Worm (Caenorhabditis elegans) whole organism, L1 larva: ENCODE results near the gene T04A11.4.
"Not testable (repeated sequence)": the region's sequence is repeated elsewhere in the genome, so short reads cannot be mapped to it uniquely, and the experiment has no call there.

Experiments used
- C04F5.9 ChIP-seq: sonication (generic microtip); optimal IDR thresholded peaks from 2 replicates; lab custom pipeline; 2016; ENCODE audit warnings: missing genetic modification characterization, missing compliant biosample characterization
- C34B4.2 ChIP-seq: sonication (generic microtip); optimal IDR thresholded peaks from 2 replicates; lab custom pipeline; 2017; ENCODE audit warnings: mild to moderate bottlenecking, missing genetic modification characterization, missing compliant biosample characterization
- Y116A8C.19 ChIP-seq: sonication (generic microtip); optimal IDR thresholded peaks from 2 replicates; lab custom pipeline; 2016; ENCODE audit warnings: missing compliant biosample characterization, missing genetic modification characterization, borderline replicate concordance
- aly-2 ChIP-seq: fragments of 150-350 bp; optimal IDR thresholded peaks from 2 replicates; lab custom pipeline; 2014; ENCODE audit warnings: missing biosample characterization, missing genetic modification characterization
- blmp-1 ChIP-seq: fragments of 150-350 bp; optimal IDR thresholded peaks from 2 replicates; lab custom pipeline; 2014; ENCODE audit warnings: missing biosample characterization, missing genetic modification characterization
- ceh-63 ChIP-seq: fragments of 200-800 bp; sonication (Bioruptor generic); optimal IDR thresholded peaks from 2 replicates; lab custom pipeline; 2018; ENCODE audit warnings: mild to moderate bottlenecking, missing genetic modification characterization, missing compliant biosample characterization
- ceh-8 ChIP-seq: fragments of 200-800 bp; sonication (Bioruptor generic); optimal IDR thresholded peaks from 2 replicates; lab custom pipeline; 2018; ENCODE audit warnings: mild to moderate bottlenecking, missing genetic modification characterization, moderate library complexity, missing compliant biosample characterization
- ceh-88 ChIP-seq: fragments of 200-800 bp; sonication (Bioruptor generic); IDR thresholded peaks from 2 replicates; pipeline ENCODE4 v1.3.6; 2022; ENCODE audit warnings: missing genetic modification characterization, missing compliant biosample characterization
- ces-1 ChIP-seq: fragments of 150-350 bp; optimal IDR thresholded peaks from 2 replicates; lab custom pipeline; 2014; ENCODE audit warnings: missing biosample characterization, missing genetic modification reagents, missing genetic modification characterization
- efl-1 ChIP-seq, 4 experiments: fragments of 150-350 bp; optimal IDR thresholded peaks in 3 of 4; peaks in 1 of 4; 1 replicate in 1 of 4; 2 replicates in 3 of 4; lab custom pipeline; 2014; ENCODE audit warnings: missing biosample characterization in 2 of 4, missing genetic modification characterization in 2 of 4, missing genetic modification reagents in 2 of 4
- efl-3 ChIP-seq: fragments of 200-800 bp; sonication (Bioruptor generic); optimal IDR thresholded peaks from 2 replicates; lab custom pipeline; 2018; ENCODE audit warnings: mild to moderate bottlenecking, missing genetic modification characterization, missing compliant biosample characterization
- egl-13 ChIP-seq: sonication (generic microtip); optimal IDR thresholded peaks from 2 replicates; lab custom pipeline; 2016; ENCODE audit warnings: missing genotype, missing genetic modification reagents, missing genetic modification characterization, missing compliant biosample characterization
- elt-2 ChIP-seq: sonication (generic microtip); optimal IDR thresholded peaks from 2 replicates; lab custom pipeline; 2016; ENCODE audit warnings: missing genetic modification characterization, mild to moderate bottlenecking, inconsistent platforms, missing compliant biosample characterization, missing genetic modification reagents
- ets-5 ChIP-seq: fragments of 200-800 bp; sonication (Bioruptor generic); IDR thresholded peaks from 2 replicates; pipeline ENCODE4 v1.3.6; 2022; ENCODE audit warnings: missing genetic modification characterization, missing compliant biosample characterization
- fkh-10 ChIP-seq: sonication (generic microtip); optimal IDR thresholded peaks from 2 replicates; lab custom pipeline; 2017; ENCODE audit warnings: missing biosample characterization, missing genetic modification reagents, missing genetic modification characterization
- hpl-2 ChIP-seq: fragments of 150-350 bp; optimal IDR thresholded peaks from 2 replicates; lab custom pipeline; 2014; ENCODE audit warnings: missing biosample characterization, missing genetic modification reagents, missing genetic modification characterization
- jun-1 ChIP-seq: fragments of 150-350 bp; optimal IDR thresholded peaks from 2 replicates; lab custom pipeline; 2014; ENCODE audit warnings: missing biosample characterization, missing genetic modification reagents, missing genetic modification characterization
- lin-13 ChIP-seq: fragments of 150-350 bp; optimal IDR thresholded peaks from 2 replicates; lab custom pipeline; 2014; ENCODE audit warnings: missing biosample characterization, missing genetic modification reagents, missing genetic modification characterization
- mdl-1 ChIP-seq, 2 experiments: fragments of 150-350 bp; optimal IDR thresholded peaks; 2 replicates each; lab custom pipeline; 2014 to 2017; ENCODE audit warnings: missing biosample characterization in 2 of 2, missing genetic modification characterization in 2 of 2, inconsistent platforms in 1 of 2
- nhr-47 ChIP-seq: sonication (generic microtip); optimal IDR thresholded peaks from 2 replicates; lab custom pipeline; 2016; ENCODE audit warnings: mild to moderate bottlenecking, missing genetic modification characterization, moderate library complexity, missing compliant biosample characterization
- nhr-76 ChIP-seq: sonication (generic microtip); optimal IDR thresholded peaks from 2 replicates; lab custom pipeline; 2017; ENCODE audit warnings: missing biosample characterization, missing genetic modification characterization
- nhr-77 ChIP-seq: fragments of 150-350 bp; optimal IDR thresholded peaks from 2 replicates; lab custom pipeline; 2014; ENCODE audit warnings: missing biosample characterization, missing genetic modification characterization
- nhr-84 ChIP-seq: sonication (generic microtip); optimal IDR thresholded peaks from 2 replicates; lab custom pipeline; 2017; ENCODE audit warnings: missing biosample characterization, missing genetic modification characterization
- pax-3 ChIP-seq: fragments of 200-800 bp; sonication (Bioruptor generic); optimal IDR thresholded peaks from 2 replicates; lab custom pipeline; 2018; ENCODE audit warnings: mild to moderate bottlenecking, missing genetic modification characterization, moderate library complexity, missing compliant biosample characterization
- pqm-1 ChIP-seq: sonication (generic microtip); optimal IDR thresholded peaks from 3 replicates; lab custom pipeline; 2017; ENCODE audit warnings: missing biosample characterization, missing genetic modification characterization
- rnt-1 ChIP-seq: sonication (generic microtip); optimal IDR thresholded peaks from 2 replicates; lab custom pipeline; 2016; ENCODE audit warnings: mild to moderate bottlenecking, missing genetic modification characterization, moderate library complexity, missing compliant biosample characterization
- snpc-4 ChIP-seq: fragments of 150-350 bp; optimal IDR thresholded peaks from 2 replicates; lab custom pipeline; 2014; ENCODE audit warnings: missing biosample characterization, missing genetic modification characterization
- snu-23 ChIP-seq: sonication (generic microtip); optimal IDR thresholded peaks from 2 replicates; lab custom pipeline; 2016; ENCODE audit warnings: missing genetic modification characterization, missing compliant biosample characterization
- sptf-1 ChIP-seq: fragments of 150-350 bp; optimal IDR thresholded peaks from 2 replicates; lab custom pipeline; 2014; ENCODE audit warnings: missing biosample characterization, missing genetic modification characterization
- swsn-7 ChIP-seq: sonication (generic microtip); optimal IDR thresholded peaks from 2 replicates; lab custom pipeline; 2016; ENCODE audit warnings: missing genetic modification characterization, missing compliant biosample characterization
- unc-62 ChIP-seq: fragments of 150-350 bp; optimal IDR thresholded peaks from 2 replicates; lab custom pipeline; 2014; ENCODE audit warnings: missing biosample characterization, missing genetic modification reagents, missing genetic modification characterization
- unc-98 ChIP-seq: fragments of 200-800 bp; sonication (Bioruptor generic); IDR thresholded peaks from 2 replicates; pipeline ENCODE4 v1.3.6; 2022; ENCODE audit warnings: missing genetic modification characterization, missing compliant biosample characterization
- vab-15 ChIP-seq: sonication (generic microtip); optimal IDR thresholded peaks from 2 replicates; lab custom pipeline; 2017; ENCODE audit warnings: missing genotype, mild to moderate bottlenecking, missing genetic modification characterization, missing compliant biosample characterization

T04A11.4 gene

DNA sequence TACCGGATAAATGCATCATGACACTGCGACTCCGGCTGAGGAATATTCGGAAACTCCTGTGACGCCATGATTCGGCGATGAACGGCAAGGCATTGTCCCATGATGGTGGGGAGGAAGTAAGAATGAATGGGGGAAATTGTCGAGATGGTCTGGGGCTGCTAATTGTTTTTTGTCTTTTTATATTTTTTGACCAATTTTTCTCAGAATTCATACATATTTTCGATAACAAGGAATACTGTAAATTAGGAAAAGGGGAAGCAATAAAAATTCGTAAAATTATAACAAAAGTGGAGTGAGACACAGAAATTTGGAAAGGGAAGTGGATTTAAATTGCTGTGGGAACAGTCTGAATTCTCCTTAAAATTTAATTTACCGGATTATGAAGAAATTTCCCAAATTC, 41.0 kb upstream of the T04A11.4 start, which contains the start of gene eak-4:
Gene eak-4, minus strand, starts transcription at position 101 of the 400 bp plus-strand sequence.
- no peak for TF ChIP-seq C04F5.9 (tag; lab: Kevin White, UChicago)
- peak; percentile 49 for TF ChIP-seq ceh-8 (GFP tag; lab: Kevin White, UChicago)

DNA sequence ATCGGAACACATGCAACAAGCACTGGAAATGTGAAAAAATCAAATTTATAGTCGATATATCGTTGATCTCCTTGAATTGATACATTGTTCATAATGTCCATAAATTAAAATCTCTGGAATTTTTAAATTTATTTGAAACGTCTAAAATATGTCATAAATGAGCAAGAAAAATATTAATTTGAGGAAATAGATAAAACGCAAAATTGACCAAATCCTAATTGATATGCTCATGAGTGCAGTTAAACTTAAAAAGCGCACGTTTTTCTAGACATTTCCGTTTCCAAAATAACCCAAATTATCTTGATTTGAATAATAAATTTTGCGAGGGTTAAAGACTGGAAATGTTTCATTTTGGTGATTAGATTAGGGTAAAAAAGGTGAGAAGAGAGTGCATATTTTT, 38.1 kb upstream of the T04A11.4 start, which contains the start of gene sru-13:
Gene sru-13, minus strand, starts transcription at position 101 of the 400 bp plus-strand sequence.
- TF ChIP-seq vab-15 (tag; lab: Kevin White, UChicago) (no peak), unc-98 (no peak), jun-1 (tag; lab: Kevin White, UChicago) (no peak)

DNA sequence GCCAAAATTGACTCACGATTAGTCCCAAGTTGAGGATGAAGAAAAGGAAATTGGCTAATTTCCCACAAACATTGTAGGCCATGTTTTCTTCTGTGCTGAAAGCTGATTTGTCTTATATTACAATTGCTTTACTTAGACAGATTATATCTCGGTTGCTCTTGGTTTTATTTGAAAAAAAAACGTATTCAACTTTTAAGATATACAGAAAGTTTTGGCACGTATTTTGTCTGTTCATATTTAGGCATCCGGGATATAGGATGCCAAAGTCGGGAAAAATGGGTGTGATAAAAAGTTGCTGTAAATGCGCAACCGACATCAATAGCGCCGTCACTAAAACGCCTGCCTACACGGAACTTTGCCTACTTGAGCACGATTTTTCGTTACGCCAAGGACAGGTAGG, 35.8 kb upstream of the T04A11.4 start, which contains the start of gene tsp-4:
Gene tsp-4, minus strand, starts transcription at position 101 of the 400 bp plus-strand sequence.
- TF ChIP-seq unc-62 (GFP tag; lab: Kevin White, UChicago) (no peak), elt-2 (no peak), nhr-76 (tag; lab: Kevin White, UChicago) (no peak), nhr-47 (tag; lab: Kevin White, UChicago) (no peak), mdl-1 (tag; optimal IDR thresholded peaks at IDR 0.05; lab: Kevin White, UChicago) (no peak), C34B4.2 (tag; lab: Kevin White, UChicago) (no peak), snu-23 (GFP tag; lab: Kevin White, UChicago) (no peak), fkh-10 (GFP tag; lab: Kevin White, UChicago) (no peak), nhr-77 (tag; lab: Kevin White, UChicago) (no peak), ceh-63 (GFP tag; lab: Kevin White, UChicago) (no peak)

DNA sequence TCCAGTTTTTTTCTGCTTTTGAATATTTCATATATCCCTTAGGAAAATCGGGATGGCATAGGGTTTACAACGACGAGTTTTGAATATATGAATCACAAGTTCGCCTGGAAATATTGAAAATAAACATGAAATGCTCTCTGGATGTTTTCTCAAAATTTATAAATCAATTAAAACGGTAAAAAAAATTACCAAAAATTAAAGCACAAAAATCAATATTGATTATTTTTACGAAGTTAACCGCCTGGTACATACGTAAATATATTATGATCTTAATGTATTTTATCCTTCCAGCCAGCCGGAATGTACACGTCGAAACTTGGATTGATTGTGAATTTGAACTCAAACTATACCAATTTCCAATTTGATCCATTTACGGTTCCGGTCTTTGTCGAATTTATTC, 21.0 kb upstream of the T04A11.4 start, which contains the start of gene sru-17:
Gene sru-17, plus strand, starts transcription at position 301 of the 400 bp plus-strand sequence.
- not testable (repeated sequence) for TF ChIP-seq ets-5 (GFP tag; lab: Robert Waterston, UW); rnt-1 (tag; lab: Kevin White, UChicago); sptf-1 (tag; lab: Kevin White, UChicago)

DNA sequence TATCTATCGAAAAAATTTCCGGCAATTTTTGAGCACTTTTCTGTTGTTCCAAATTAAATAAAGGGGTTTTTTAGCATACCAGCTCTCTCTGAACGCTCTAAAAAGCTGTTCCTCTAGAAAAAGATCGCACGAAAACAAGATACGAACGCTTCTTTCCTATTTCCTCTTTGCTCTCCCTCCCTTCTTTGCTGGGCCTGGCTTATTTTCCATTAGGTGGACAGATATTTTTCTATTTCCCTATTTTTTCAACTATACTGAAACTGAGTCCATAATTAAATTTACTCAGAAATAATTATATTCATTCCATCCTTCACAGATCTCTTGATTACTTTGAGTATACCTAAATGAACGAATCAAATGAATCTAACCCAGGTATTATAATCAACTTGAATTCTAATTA, 17.6 kb upstream of the T04A11.4 start, which contains the start of gene sru-18:
Gene sru-18, plus strand, starts transcription at position 301 of the 400 bp plus-strand sequence.
- TF ChIP-seq efl-3 (GFP tag; lab: Kevin White, UChicago) (no peak), snpc-4 (tag; lab: Kevin White, UChicago) (no peak), blmp-1 (no peak), egl-13 (tag; lab: Kevin White, UChicago) (no peak)

DNA sequence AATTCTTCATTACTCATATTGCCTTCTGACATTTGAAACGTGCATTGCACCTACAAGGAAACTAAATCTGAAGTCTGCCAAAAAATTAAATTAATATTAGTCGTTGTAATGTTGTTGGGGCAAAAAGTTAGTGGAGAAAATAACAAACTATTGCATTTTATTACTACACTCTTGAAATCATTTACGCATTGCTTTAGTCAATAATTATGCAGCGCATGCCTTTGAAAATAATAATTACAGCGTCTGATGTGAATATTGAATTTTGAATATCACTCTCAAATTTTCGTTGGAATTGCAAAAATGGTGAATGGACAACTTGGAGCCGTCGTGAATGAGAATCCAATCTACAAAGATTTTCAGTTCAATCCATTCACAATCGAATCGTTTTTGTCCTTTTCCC, 13.9 kb upstream of the T04A11.4 start, which contains the start of gene sru-19:
Gene sru-19, plus strand, starts transcription at position 301 of the 400 bp plus-strand sequence.
- TF ChIP-seq swsn-7 (tag; lab: Kevin White, UChicago) (no peak), Y116A8C.19 (tag; lab: Kevin White, UChicago) (no peak), efl-1 (optimal IDR thresholded peaks at IDR 0.05; lab: Kevin White, UChicago) (no peak), efl-1 (GFP tag; optimal IDR thresholded peaks at IDR 0.05 in 1 of 2; lab: Kevin White, UChicago) (no peak), lin-13 (GFP tag; lab: Kevin White, UChicago) (no peak), hpl-2 (no peak), ces-1 (GFP tag; lab: Kevin White, UChicago) (no peak), ceh-88 (GFP tag; lab: Robert Waterston, UW) (no peak), fkh-10 (GFP tag; lab: Kevin White, UChicago) (no peak), aly-2 (tag; lab: Kevin White, UChicago) (no peak), pqm-1 (tag; lab: Kevin White, UChicago) (no peak), nhr-47 (tag; lab: Kevin White, UChicago) (no peak), unc-62 (GFP tag; lab: Kevin White, UChicago) (no peak), vab-15 (tag; lab: Kevin White, UChicago) (no peak), pax-3 (tag; lab: Kevin White, UChicago) (no peak), nhr-84 (tag; lab: Kevin White, UChicago) (no peak)
